Worm (Caenorhabditis elegans) whole organism, mixed stage, embryonic: Measurements from ENCODE around the gene F35F10.1.

Source experiments
- elt-1 ChIP-seq: sonication (generic microtip); optimal IDR thresholded peaks from 2 replicates; lab custom pipeline; 2017; ENCODE audit warnings: missing genetic modification characterization, mild to moderate bottlenecking, missing compliant biosample characterization, antibody characterized with exemption, moderate library complexity, borderline replicate concordance; ENCODE audit not compliant: insufficient read depth
- nhr-28 ChIP-seq: fragments of 150-350 bp; optimal IDR thresholded peaks from 2 replicates; lab custom pipeline; 2014; ENCODE audit warnings: missing biosample characterization, missing genetic modification characterization
- unc-62 ChIP-seq: fragments of 150-350 bp; optimal IDR thresholded peaks from 2 replicates; lab custom pipeline; 2014; ENCODE audit warnings: missing biosample characterization, missing genetic modification reagents, missing genetic modification characterization

- no peak for TF ChIP-seq unc-62 (GFP tag; lab: Kevin White, UChicago)
- no peak for TF ChIP-seq nhr-28 (tag; lab: Kevin White, UChicago)
- no peak for TF ChIP-seq elt-1 (tag; lab: Kevin White, UChicago)
Observed at ce11 chrV:3284629-3285028, 31.5 kb upstream of the F35F10.1 start, which contains the start of gene F35F10.5.
